Fruit fly (Drosophila melanogaster) whole organism, embryonic: ENCODE results near the gene CG15196.

Source experiments
- Blimp-1 ChIP-seq: fragments of 200-800 bp; sonication (Bioruptor generic); optimal IDR thresholded peaks from 3 replicates; lab custom pipeline; 2018; ENCODE audit warnings: missing biosample characterization, missing genetic modification characterization, mild to moderate bottlenecking, moderate library complexity, missing genetic modification reagents
- CG12769 ChIP-seq: fragments of 200-800 bp; sonication (Bioruptor generic); optimal IDR thresholded peaks from 2 replicates; lab custom pipeline; 2019; ENCODE audit warnings: missing biosample characterization, mild to moderate bottlenecking, missing genetic modification characterization, moderate library complexity
- CG14710 ChIP-seq: fragments of 200-800 bp; sonication (Bioruptor generic); optimal IDR thresholded peaks from 3 replicates; lab custom pipeline; 2019; ENCODE audit warnings: missing biosample characterization, mild to moderate bottlenecking, missing genetic modification characterization, moderate library complexity
- CG1602 ChIP-seq: fragments of 200-800 bp; sonication (Bioruptor generic); optimal IDR thresholded peaks from 3 replicates; lab custom pipeline; 2016; ENCODE audit warnings: missing biosample characterization, missing genetic modification characterization
- CG17361 ChIP-seq: fragments of 200-800 bp; sonication (Bioruptor generic); IDR thresholded peaks from 3 replicates; pipeline ENCODE4 v1.3.6; 2022; ENCODE audit warnings: missing biosample characterization, missing genetic modification characterization
- CG17612 ChIP-seq: fragments of 200-800 bp; sonication (Bioruptor generic); IDR thresholded peaks from 2 replicates; pipeline ENCODE4 v1.3.6; 2022; ENCODE audit warnings: missing biosample characterization, missing genetic modification characterization
- CG18011 ChIP-seq: fragments of 200-800 bp; sonication (Bioruptor generic); optimal IDR thresholded peaks from 2 replicates; lab custom pipeline; 2017; ENCODE audit warnings: missing biosample characterization, missing genetic modification characterization, mild to moderate bottlenecking, moderate library complexity, missing genotype
- CG31224 ChIP-seq: fragments of 200-800 bp; sonication (Bioruptor generic); IDR thresholded peaks from 2 replicates; pipeline ENCODE4 v1.3.6; 2022; ENCODE audit warnings: missing biosample characterization, missing genetic modification characterization
- CG32532 ChIP-seq: fragments of 200-800 bp; sonication (Bioruptor generic); IDR thresholded peaks from 2 replicates; pipeline ENCODE4 v1.3.6; 2022; ENCODE audit warnings: missing biosample characterization, missing genetic modification characterization
- CG34224 ChIP-seq: fragments of 200-800 bp; sonication (Bioruptor generic); IDR thresholded peaks from 3 replicates; pipeline ENCODE4 v1.3.6; 2022; ENCODE audit warnings: missing biosample characterization, missing genetic modification characterization; ENCODE audit not compliant: partially characterized antibody
- CG6654 ChIP-seq: fragments of 200-800 bp; sonication (Bioruptor generic); optimal IDR thresholded peaks from 2 replicates; lab custom pipeline; 2017; ENCODE audit warnings: missing biosample characterization, mild to moderate bottlenecking, missing genetic modification characterization
- CG7556 ChIP-seq: fragments of 200-800 bp; sonication (Bioruptor generic); optimal IDR thresholded peaks from 2 replicates; lab custom pipeline; 2017; ENCODE audit warnings: missing biosample characterization, mild to moderate bottlenecking, missing genetic modification characterization
- CG8089 ChIP-seq: fragments of 200-800 bp; sonication (Bioruptor generic); optimal IDR thresholded peaks from 3 replicates; lab custom pipeline; 2016; ENCODE audit warnings: missing biosample characterization, missing genetic modification characterization
- CG8359 ChIP-seq: fragments of 200-800 bp; sonication (Bioruptor generic); optimal IDR thresholded peaks from 2 replicates; lab custom pipeline; 2017; ENCODE audit warnings: missing biosample characterization, mild to moderate bottlenecking, missing genetic modification characterization, borderline replicate concordance
- CG9817 ChIP-seq: fragments of 200-800 bp; sonication (Bioruptor generic); optimal IDR thresholded peaks from 2 replicates; lab custom pipeline; 2018; ENCODE audit warnings: missing biosample characterization, mild to moderate bottlenecking, missing genetic modification characterization, moderate library complexity
- CHES-1-like ChIP-seq: fragments of 200-800 bp; sonication (Bioruptor generic); optimal IDR thresholded peaks from 2 replicates; lab custom pipeline; 2016; ENCODE audit warnings: missing biosample characterization, missing genetic modification characterization
- CoRest ChIP-seq: fragments of 200-800 bp; sonication (Bioruptor generic); optimal IDR thresholded peaks from 3 replicates; lab custom pipeline; 2018; ENCODE audit warnings: missing biosample characterization, mild to moderate bottlenecking, missing genetic modification characterization, moderate library complexity
- D19B ChIP-seq: fragments of 200-800 bp; sonication (Bioruptor generic); optimal IDR thresholded peaks from 2 replicates; lab custom pipeline; 2017; ENCODE audit warnings: missing biosample characterization, mild to moderate bottlenecking, missing genetic modification characterization
- Dip2 ChIP-seq: fragments of 200-800 bp; sonication (Bioruptor generic); IDR thresholded peaks from 2 replicates; pipeline ENCODE4 v1.3.6; 2022; ENCODE audit warnings: missing biosample characterization, missing genetic modification characterization
- Doc2 ChIP-seq: fragments of 200-800 bp; sonication (Bioruptor generic); IDR thresholded peaks from 2 replicates; pipeline ENCODE4 v1.3.6; 2022; ENCODE audit warnings: missing biosample characterization, missing genetic modification characterization
- Doc3 ChIP-seq: fragments of 200-800 bp; sonication (Bioruptor generic); IDR thresholded peaks from 3 replicates; pipeline ENCODE4 v1.3.6; 2022; ENCODE audit warnings: missing biosample characterization, missing genetic modification characterization; ENCODE audit not compliant: partially characterized antibody
- Hand ChIP-seq: fragments of 200-800 bp; sonication (Bioruptor generic); optimal IDR thresholded peaks from 2 replicates; lab custom pipeline; 2017; ENCODE audit warnings: mild to moderate bottlenecking, missing biosample characterization, missing genetic modification reagents, missing genetic modification characterization
- HmgD ChIP-seq: fragments of 200-800 bp; sonication (Bioruptor generic); optimal IDR thresholded peaks from 3 replicates; lab custom pipeline; 2016; ENCODE audit warnings: missing biosample characterization, missing genetic modification characterization
- Hmr ChIP-seq: fragments of 200-800 bp; sonication (Bioruptor generic); optimal IDR thresholded peaks from 3 replicates; lab custom pipeline; 2017; ENCODE audit warnings: mild to moderate bottlenecking, missing biosample characterization, missing genetic modification reagents, missing genetic modification characterization
- Kr ChIP-seq: fragments of 200-800 bp; sonication (Bioruptor generic); optimal IDR thresholded peaks from 2 replicates; lab custom pipeline; 2017; ENCODE audit warnings: missing biosample characterization, mild to moderate bottlenecking, missing genetic modification characterization
- MTF-1 ChIP-seq: fragments of 200-800 bp; sonication (Bioruptor generic); optimal IDR thresholded peaks from 2 replicates; lab custom pipeline; 2018; ENCODE audit warnings: missing biosample characterization, mild to moderate bottlenecking, missing genetic modification characterization, borderline replicate concordance
- Mes4 ChIP-seq: fragments of 200-800 bp; sonication (Bioruptor generic); optimal IDR thresholded peaks from 2 replicates; lab custom pipeline; 2016; ENCODE audit warnings: missing biosample characterization, missing genetic modification characterization
- Nf-YB ChIP-seq: fragments of 200-800 bp; sonication (Bioruptor generic); optimal IDR thresholded peaks from 3 replicates; lab custom pipeline; 2019; ENCODE audit warnings: missing biosample characterization, mild to moderate bottlenecking, missing genetic modification characterization, moderate library complexity
- Opbp ChIP-seq: fragments of 200-800 bp; sonication (Bioruptor generic); IDR thresholded peaks from 3 replicates; pipeline ENCODE4 v1.3.6; 2022; ENCODE audit warnings: missing biosample characterization, missing genetic modification characterization; ENCODE audit not compliant: partially characterized antibody
- TFAM ChIP-seq: fragments of 200-800 bp; sonication (Bioruptor generic); optimal IDR thresholded peaks from 2 replicates; lab custom pipeline; 2017; ENCODE audit warnings: missing biosample characterization, missing genetic modification characterization, inconsistent platforms
- Taf1 ChIP-seq: fragments of 200-800 bp; sonication (Bioruptor generic); IDR thresholded peaks from 2 replicates; pipeline ENCODE4 v1.3.6; 2022; ENCODE audit warnings: missing biosample characterization, missing genetic modification characterization
- abd-A ChIP-seq: fragments of 200-800 bp; sonication (Bioruptor generic); optimal IDR thresholded peaks from 3 replicates; lab custom pipeline; 2019; ENCODE audit warnings: missing biosample characterization, mild to moderate bottlenecking, missing genetic modification characterization, moderate library complexity
- bbx ChIP-seq: fragments of 200-800 bp; sonication (Bioruptor generic); IDR thresholded peaks from 2 replicates; pipeline ENCODE4 v1.3.6; 2022; ENCODE audit warnings: missing biosample characterization, missing genetic modification characterization; ENCODE audit not compliant: partially characterized antibody
- bowl ChIP-seq: fragments of 200-800 bp; sonication (Bioruptor generic); IDR thresholded peaks from 2 replicates; pipeline ENCODE4 v1.3.6; 2022; ENCODE audit warnings: missing biosample characterization, missing genetic modification characterization
- ci ChIP-seq: fragments of 200-800 bp; sonication (Bioruptor generic); IDR thresholded peaks from 3 replicates; pipeline ENCODE4 v1.3.6; 2022; ENCODE audit warnings: missing biosample characterization, missing genetic modification characterization
- disco-r ChIP-seq: fragments of 200-800 bp; sonication (Bioruptor generic); optimal IDR thresholded peaks from 2 replicates; lab custom pipeline; 2016; ENCODE audit warnings: missing biosample characterization, missing genetic modification characterization
- emc ChIP-seq: fragments of 200-800 bp; sonication (Bioruptor generic); optimal IDR thresholded peaks from 2 replicates; lab custom pipeline; 2016; ENCODE audit warnings: missing biosample characterization, missing genetic modification characterization
- exex ChIP-seq: fragments of 200-800 bp; sonication (Bioruptor generic); optimal IDR thresholded peaks from 4 replicates; lab custom pipeline; 2018; ENCODE audit warnings: missing biosample characterization, mild to moderate bottlenecking, missing genetic modification characterization, moderate library complexity
- hb ChIP-seq: fragments of 200-800 bp; sonication (Bioruptor generic); IDR thresholded peaks from 3 replicates; pipeline ENCODE4 v1.3.6; 2022; ENCODE audit warnings: missing biosample characterization, missing genetic modification characterization; ENCODE audit not compliant: partially characterized antibody
- insv ChIP-seq, 2 experiments: fragments of 200-800 bp; sonication (Bioruptor generic); optimal IDR thresholded peaks; 3 replicates each; lab custom pipeline; 2016 to 2018; ENCODE audit warnings: missing biosample characterization in 2 of 2, missing genetic modification characterization in 2 of 2
- jigr1 ChIP-seq: fragments of 200-800 bp; sonication (Bioruptor generic); IDR thresholded peaks from 3 replicates; pipeline ENCODE4 v1.3.6; 2022; ENCODE audit warnings: missing biosample characterization, missing genetic modification characterization
- jing ChIP-seq: fragments of 200-800 bp; sonication (Bioruptor generic); optimal IDR thresholded peaks from 2 replicates; lab custom pipeline; 2018; ENCODE audit warnings: missing biosample characterization, mild to moderate bottlenecking, missing genetic modification characterization
- lmd ChIP-seq: fragments of 200-800 bp; sonication (Bioruptor generic); IDR thresholded peaks from 2 replicates; pipeline ENCODE4 v1.3.6; 2022; ENCODE audit warnings: missing biosample characterization, missing genetic modification characterization
- odd ChIP-seq: fragments of 200-800 bp; sonication (Bioruptor generic); optimal IDR thresholded peaks from 2 replicates; lab custom pipeline; 2017; ENCODE audit warnings: missing biosample characterization, mild to moderate bottlenecking, missing genetic modification characterization
- slbo ChIP-seq: fragments of 200-800 bp; sonication (Bioruptor generic); IDR thresholded peaks from 2 replicates; pipeline ENCODE4 v1.3.6; 2022; ENCODE audit warnings: missing biosample characterization, missing genetic modification characterization
- tll ChIP-seq, 2 experiments: fragments of 200-800 bp in 1 of 2; fragments of >200 bp in 1 of 2; sonication (Bioruptor generic) in 1 of 2; optimal IDR thresholded peaks; 2 replicates each; lab custom pipeline; 2017 to 2019; ENCODE audit warnings: missing biosample characterization in 2 of 2, missing genetic modification characterization in 2 of 2, mild to moderate bottlenecking in 1 of 2, moderate library complexity in 1 of 2
- unc-4 ChIP-seq: fragments of 200-800 bp; sonication (Bioruptor generic); IDR thresholded peaks from 2 replicates; pipeline ENCODE4 v1.3.6; 2022; ENCODE audit warnings: missing biosample characterization, missing genetic modification characterization; ENCODE audit not compliant: partially characterized antibody
- wek ChIP-seq: fragments of 200-800 bp; sonication (Bioruptor generic); optimal IDR thresholded peaks from 3 replicates; lab custom pipeline; 2018; ENCODE audit warnings: missing biosample characterization, mild to moderate bottlenecking, missing genetic modification characterization, moderate library complexity
- z ChIP-seq: fragments of 200-800 bp; sonication (Bioruptor generic); IDR thresholded peaks from 3 replicates; pipeline ENCODE4 v1.3.6; 2022; ENCODE audit warnings: missing biosample characterization, missing genetic modification characterization

Gene CG15196

DNA sequence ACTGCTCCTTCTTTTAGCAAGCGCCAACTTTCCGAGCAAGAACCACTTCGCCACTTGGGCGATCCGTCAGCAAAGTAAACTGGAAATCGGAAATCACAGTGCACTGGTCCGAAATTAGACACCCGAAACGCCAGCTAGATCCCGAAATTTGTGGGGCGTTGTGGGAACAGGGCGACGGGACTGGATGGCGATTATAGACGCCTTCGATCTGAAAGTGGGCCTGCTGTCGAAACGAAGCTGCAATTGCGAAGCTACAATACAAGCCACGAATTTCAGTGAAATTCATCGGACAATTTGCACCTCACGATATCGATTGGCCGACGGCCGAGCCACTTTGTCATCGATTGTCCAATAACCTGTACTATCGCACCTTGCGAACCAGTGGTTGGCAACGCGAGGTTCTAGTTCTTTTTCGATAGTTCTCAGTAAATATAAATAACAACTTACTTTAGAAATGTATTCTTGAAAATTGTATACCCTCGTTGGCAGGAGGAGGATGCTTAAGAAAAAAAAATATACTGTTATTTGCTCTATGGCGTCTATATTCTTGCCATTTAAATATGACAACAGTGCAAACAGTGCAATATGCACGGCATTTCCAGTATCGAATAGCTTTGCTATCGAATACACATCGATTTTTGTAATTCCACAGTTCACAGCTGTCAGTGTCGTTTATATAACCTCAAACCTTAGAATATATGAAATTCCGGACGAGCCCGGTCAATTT lies 41.8 kb upstream of the CG15196 start, which contains the start of the genes hop and Tim8 (continued):
- TF ChIP-seq CG17612 (GFP tag; lab: Robert Waterston, UW) (no peak), CoRest (tag; lab: Kevin White, UChicago) (peak; percentile 19), z (GFP tag; lab: Robert Waterston, UW) (no peak), CG17361 (no peak; the same call in 2 of the 3 replicates), jing (GFP tag; lab: Kevin White, UChicago) (no peak), ci (GFP tag; lab: Robert Waterston, UW) (no peak), TFAM (no peak), bbx (GFP tag; lab: Robert Waterston, UW) (peak; percentile 86), Dip2 (GFP tag; lab: Robert Waterston, UW) (no peak), emc (GFP tag; lab: Kevin White, UChicago) (no peak), unc-4 (GFP tag; lab: Robert Waterston, UW) (peak; percentile 85), bowl (GFP tag; lab: Robert Waterston, UW) (no peak), CG1602 (GFP tag; lab: Kevin White, UChicago) (no peak), CG6654 (no peak), Hand (GFP tag; lab: Kevin White, UChicago) (no peak), CG14710 (tag; lab: Kevin White, UChicago) (peak; percentile 63), CG31224 (no peak), Doc2 (no peak), hb (GFP tag; lab: Robert Waterston, UW) (peak; percentile 95), slbo (no peak), Nf-YB (GFP tag; lab: Kevin White, UChicago) (no peak), wek (no peak), CG34224 (GFP tag; lab: Robert Waterston, UW) (peak; percentile 83), Mes4 (no peak), CG32532 (no peak), odd (no peak), CG8359 (no peak), exex (tag; lab: Kevin White, UChicago) (no peak), abd-A (tag; lab: Kevin White, UChicago) (no peak), lmd (GFP tag; lab: Robert Waterston, UW) (no peak), CG8089 (no peak), CG7556 (GFP tag; lab: Kevin White, UChicago) (no peak), insv (GFP tag; optimal IDR thresholded peaks at IDR 0.05; lab: Kevin White, UChicago) (peak in 1 of 2 experiments; percentile 75), tll (GFP tag; optimal IDR thresholded peaks at IDR 0.05; lab: Kevin White, UChicago) (no peak), Blimp-1 (GFP tag; lab: Kevin White, UChicago) (no peak), CHES-1-like (GFP tag; lab: Kevin White, UChicago) (no peak), Opbp (GFP tag; lab: Robert Waterston, UW) (peak; percentile 88), CG12769 (tag; lab: Kevin White, UChicago) (no peak), CG18011 (GFP tag; lab: Kevin White, UChicago) (no peak), MTF-1 (no peak), Hmr (GFP tag; lab: Kevin White, UChicago) (no peak), Doc3 (GFP tag; lab: Robert Waterston, UW) (peak; percentile 66; the same call in 2 of the 3 replicates), CG9817 (tag; lab: Kevin White, UChicago) (no peak), disco-r (no peak), D19B (no peak), HmgD (GFP tag; lab: Kevin White, UChicago) (no peak), Taf1 (GFP tag; lab: Robert Waterston, UW) (no peak), Kr (GFP tag; lab: Kevin White, UChicago) (no peak), jigr1 (GFP tag; lab: Robert Waterston, UW) (no peak)
